Worm (Caenorhabditis elegans): Measurements from ENCODE around the gene npr-1.

The npr-1 gene

ce11 chrX:4769885-4770284 lies at the start of gene npr-1:
Gene npr-1 (minus strand): TSS chrX:4769985.
- TF ChIP-seq nfya-1 (tag; optimal IDR thresholded peaks at IDR 0.05; ENCODE audit: insufficient read depth) (no peak), skn-1 (tag; optimal IDR thresholded peaks at IDR 0.05) (no peak), ceh-16 (tag; optimal IDR thresholded peaks at IDR 0.05) (no peak), daf-12 (tag; optimal IDR thresholded peaks at IDR 0.05) (no peak), nhr-237 (tag; optimal IDR thresholded peaks at IDR 0.05) (no peak), tbx-2 (tag; optimal IDR thresholded peaks at IDR 0.05) (no peak), egl-5 (tag; optimal IDR thresholded peaks at IDR 0.05) (no peak), mdl-1 (tag; optimal IDR thresholded peaks at IDR 0.05) (no peak), elt-3 (tag; optimal IDR thresholded peaks at IDR 0.05) (no peak), ztf-4 (tag; optimal IDR thresholded peaks at IDR 0.05) (no peak), mml-1 (tag; optimal IDR thresholded peaks at IDR 0.05) (no peak), jun-1 (tag; optimal IDR thresholded peaks at IDR 0.05) (no peak), lin-39 (tag; optimal IDR thresholded peaks at IDR 0.05) (no peak), ama-1 (optimal IDR thresholded peaks at IDR 0.05) (no peak), fkh-10 (GFP tag; optimal IDR thresholded peaks at IDR 0.05) (no peak), pqm-1 (tag; optimal IDR thresholded peaks at IDR 0.05) (no peak), aly-2 (tag; optimal IDR thresholded peaks at IDR 0.05) (no peak), snpc-4 (tag; optimal IDR thresholded peaks at IDR 0.05) (no peak)

ce11 chrX:4818872-4819271 lies 49.1 kb upstream of the npr-1 start:
- TF ChIP-seq elt-2 (tag; optimal IDR thresholded peaks at IDR 0.05) (peak; percentile 88), skn-1 (tag; optimal IDR thresholded peaks at IDR 0.05) (no peak), pqm-1 (tag; optimal IDR thresholded peaks at IDR 0.05) (peak; percentile 50), pha-4 (tag; optimal IDR thresholded peaks at IDR 0.05) (peak; percentile 39)

- TF ChIP-seq nhr-28 (tag; optimal IDR thresholded peaks at IDR 0.05) (no peak), snpc-4 (tag; optimal IDR thresholded peaks at IDR 0.05) (no peak), fkh-10 (GFP tag; optimal IDR thresholded peaks at IDR 0.05) (no peak), sea-2 (GFP tag; optimal IDR thresholded peaks at IDR 0.05) (no peak), eor-1 (tag; optimal IDR thresholded peaks at IDR 0.05) (no peak), ceh-82 (tag; optimal IDR thresholded peaks at IDR 0.05) (no peak), ZK546.5 (tag; optimal IDR thresholded peaks at IDR 0.05) (no peak), egl-27 (tag; optimal IDR thresholded peaks at IDR 0.05) (no peak), nhr-12 (tag; optimal IDR thresholded peaks at IDR 0.05) (no peak), nhr-237 (tag; optimal IDR thresholded peaks at IDR 0.05) (no peak), elt-1 (tag; optimal IDR thresholded peaks at IDR 0.05) (no peak), elt-2 (tag; optimal IDR thresholded peaks at IDR 0.05) (peak; percentile 22), pqm-1 (tag; optimal IDR thresholded peaks at IDR 0.05) (no peak), ztf-4 (tag; optimal IDR thresholded peaks at IDR 0.05) (no peak), nhr-23 (tag; optimal IDR thresholded peaks at IDR 0.05) (peak; percentile 24), nhr-25 (tag; optimal IDR thresholded peaks at IDR 0.05) (peak; percentile 11), ceh-28 (tag; optimal IDR thresholded peaks at IDR 0.05) (no peak), lsy-12 (tag; optimal IDR thresholded peaks at IDR 0.05) (no peak), mdl-1 (tag; optimal IDR thresholded peaks at IDR 0.05) (no peak), nhr-67 (tag; optimal IDR thresholded peaks at IDR 0.05) (no peak), R02D3.7 (tag; optimal IDR thresholded peaks at IDR 0.05) (no peak), pha-4 (tag; optimal IDR thresholded peaks at IDR 0.05) (peak; percentile 76), fos-1 (tag; optimal IDR thresholded peaks at IDR 0.05) (no peak), nfya-1 (tag; optimal IDR thresholded peaks at IDR 0.05; ENCODE audit: insufficient read depth) (peak; percentile 64)
Observed at ce11 chrX:4818252-4818651, 48.5 kb upstream of the npr-1 start, which contains the start of gene R08E3.3. Gene R08E3.3 (plus strand): TSS chrX:4818593.

ce11 chrX:4813115-4813732 lies 43.4 kb upstream of the npr-1 start:
- peak; percentile 4 for TF ChIP-seq nfya-1 (tag; optimal IDR thresholded peaks at IDR 0.05; ENCODE audit: insufficient read depth)
- peak; percentile 34 for TF ChIP-seq nhr-43 (tag; optimal IDR thresholded peaks at IDR 0.05; ENCODE audit: poor library complexity, severe bottlenecking)
- no peak for TF ChIP-seq eor-1 (tag; optimal IDR thresholded peaks at IDR 0.05)
- peak; percentile 78 for TF ChIP-seq nhr-25 (tag; optimal IDR thresholded peaks at IDR 0.05)

Measured in whole organism, L3 larva.